Fruit fly (Drosophila melanogaster) whole organism, larva: ENCODE data around the gene ppk22.

Source experiments
- noc ChIP-seq: fragments of 200-800 bp; sonication (Bioruptor generic); optimal IDR thresholded peaks from 3 replicates; lab custom pipeline; 2019; ENCODE audit warnings: missing biosample characterization, mild to moderate bottlenecking, missing genetic modification characterization, moderate library complexity

ppk22 gene

dm6 chr3R:24859701-24860100 lies at the start of gene ppk22:
ppk22 (minus strand) TSS chr3R:24859801.
- TF ChIP-seq noc (tag; lab: Kevin White, UChicago), result no peak

dm6 chr3R:24908034-24908433 lies 48.4 kb upstream of the ppk22 start:
- TF ChIP-seq noc (tag; lab: Kevin White, UChicago), result no peak

dm6 chr3R:24906648-24907047 lies 47.0 kb upstream of the ppk22 start:
- TF ChIP-seq noc (tag; lab: Kevin White, UChicago), result no peak

- TF ChIP-seq noc (tag; lab: Kevin White, UChicago), result no peak
These were observed 46.5 kb upstream of the ppk22 start, which contains the start of gene CG13643 for dm6 chr3R:24905959-24906634. CG13643 (minus strand) TSS chr3R:24906004.

dm6 chr3R:24900816-24901215 lies 41.2 kb upstream of the ppk22 start, which contains the start of gene CG10845:
CG10845 (plus strand) TSS chr3R:24901116.
- no peak for TF ChIP-seq noc (tag; lab: Kevin White, UChicago)

dm6 chr3R:24894419-24895206 lies 35.0 kb upstream of the ppk22 start, which contains the start of the genes CG31121 and CG11069:
CG31121 (minus strand) TSS chr3R:24894605.
CG11069 (plus strand) TSS chr3R:24894742.
- no peak for TF ChIP-seq noc (tag; lab: Kevin White, UChicago)

dm6 chr3R:24893320-24893955 lies 33.8 kb upstream of the ppk22 start:
- peak; percentile 91 for TF ChIP-seq noc (tag; lab: Kevin White, UChicago)

dm6 chr3R:24890919-24891318 lies 31.3 kb upstream of the ppk22 start:
- TF ChIP-seq noc (tag; lab: Kevin White, UChicago), result peak; percentile 21

dm6 chr3R:24890217-24890616 lies 30.6 kb upstream of the ppk22 start:
- no peak for TF ChIP-seq noc (tag; lab: Kevin White, UChicago)

- TF ChIP-seq noc (tag; lab: Kevin White, UChicago), result no peak
These were observed 29.8 kb upstream of the ppk22 start for dm6 chr3R:24889303-24889892.

- no peak for TF ChIP-seq noc (tag; lab: Kevin White, UChicago)
These were observed 28.8 kb upstream of the ppk22 start for dm6 chr3R:24888418-24888817.

- no peak for TF ChIP-seq noc (tag; lab: Kevin White, UChicago)
These were observed 26.9 kb upstream of the ppk22 start for dm6 chr3R:24886470-24886869.

- no peak for TF ChIP-seq noc (tag; lab: Kevin White, UChicago)
These were observed 19.1 kb upstream of the ppk22 start for dm6 chr3R:24878655-24879054.

dm6 chr3R:24876843-24877457 lies 17.3 kb upstream of the ppk22 start, which contains the start of the genes CG11089 and CG31381:
CG11089 (plus strand) TSS chr3R:24877045.
CG31381 (plus strand) TSS chr3R:24877045.
- TF ChIP-seq noc (tag; lab: Kevin White, UChicago), result no peak
